Fruit fly (Drosophila melanogaster): ENCODE measurements around the gene CG4751.
A peak's percentile ranks its signal among the peaks of the same experiment; 100 is the strongest.

Gene CG4751

DNA sequence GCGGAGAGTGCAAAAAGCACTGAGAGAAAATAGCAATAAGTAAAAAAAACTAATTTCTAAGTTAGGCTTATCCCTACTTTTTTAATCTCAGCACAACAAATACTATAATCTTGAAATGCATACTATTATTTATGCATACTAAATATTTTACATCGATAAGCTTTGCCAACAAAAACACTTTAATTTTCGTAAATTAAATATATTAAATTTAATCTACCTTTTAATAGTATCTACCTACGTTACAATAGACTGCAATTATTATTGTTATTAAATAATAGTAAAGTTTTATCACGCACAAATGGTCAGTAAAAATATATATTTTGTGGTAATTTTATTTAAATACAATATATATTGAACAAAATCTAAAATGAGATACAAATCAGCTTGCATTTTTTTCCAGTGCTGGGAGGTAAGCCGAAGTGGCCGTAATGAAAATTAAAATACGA, 51.6 kb downstream of the CG4751 start (continued):
- peak; percentile 36 for TF ChIP-seq CG6276 (GFP tag; optimal IDR thresholded peaks at IDR 0.05)
- no peak for TF ChIP-seq vri (GFP tag; optimal IDR thresholded peaks at IDR 0.05)
- TF ChIP-seq svp (GFP tag) = peak; percentile 87
- TF ChIP-seq dac (GFP tag; optimal IDR thresholded peaks at IDR 0.05) = no peak
- peak; percentile 40 for TF ChIP-seq Eip93F (GFP tag; optimal IDR thresholded peaks at IDR 0.05)
- peak; percentile 81 for TF ChIP-seq acj6 (GFP tag; optimal IDR thresholded peaks at IDR 0.05)
- TF ChIP-seq Sox14 (GFP tag; optimal IDR thresholded peaks at IDR 0.05) = peak; percentile 24
- TF ChIP-seq Hr4 (GFP tag; optimal IDR thresholded peaks at IDR 0.05) = peak; percentile 19
- no peak for TF ChIP-seq fkh (GFP tag; optimal IDR thresholded peaks at IDR 0.05)
- TF ChIP-seq net (GFP tag; optimal IDR thresholded peaks at IDR 0.05) = peak; percentile 74
- peak; percentile 32 for TF ChIP-seq CG4318 (GFP tag; optimal IDR thresholded peaks at IDR 0.05)
- TF ChIP-seq CG6808 (GFP tag; optimal IDR thresholded peaks at IDR 0.05) = peak; percentile 90
- TF ChIP-seq topi (GFP tag; optimal IDR thresholded peaks at IDR 0.05) = peak; percentile 71

DNA sequence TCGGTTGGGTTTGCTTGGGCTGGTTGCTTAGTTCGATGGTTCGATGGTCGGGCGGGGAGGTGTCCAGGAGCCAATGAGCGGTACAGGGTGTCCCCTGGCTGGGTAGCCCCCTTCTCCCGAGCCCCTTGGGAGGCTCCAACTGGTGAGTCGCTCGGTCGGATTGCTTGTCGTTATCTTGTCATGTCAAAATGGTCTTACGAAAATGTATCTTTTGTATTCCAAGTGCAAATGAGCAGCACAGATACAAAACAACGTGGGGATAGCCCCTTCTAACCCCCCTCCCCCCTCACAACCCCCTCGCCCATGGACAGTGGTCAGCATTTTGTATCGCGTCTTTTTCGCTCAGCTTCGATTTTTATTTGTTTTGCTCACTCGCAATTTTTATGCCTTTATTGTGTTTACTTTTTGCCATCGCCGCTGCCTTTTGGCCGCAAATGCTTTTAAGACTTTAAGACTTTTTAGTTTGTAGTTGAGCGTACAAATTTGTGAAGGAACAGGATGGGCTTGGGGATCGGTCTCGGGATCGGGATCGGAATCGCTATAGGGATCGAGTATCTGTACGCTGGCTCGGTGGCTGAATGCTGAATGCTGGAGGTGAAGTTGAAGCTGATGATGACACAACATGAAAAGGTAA, 52.2 kb downstream of the CG4751 start:
- TF ChIP-seq cyc (GFP tag; optimal IDR thresholded peaks at IDR 0.05) (no peak), CG1621 (tag; optimal IDR thresholded peaks at IDR 0.05) (peak; percentile 5), CG4318 (GFP tag; optimal IDR thresholded peaks at IDR 0.05) (no peak), dsx (GFP tag; optimal IDR thresholded peaks at IDR 0.05; ENCODE audit: poor library complexity, severe bottlenecking) (peak; percentile 59), CG11902 (GFP tag; optimal IDR thresholded peaks at IDR 0.05) (no peak), Eip78C (GFP tag) (peak; percentile 61), CG6854 (GFP tag; optimal IDR thresholded peaks at IDR 0.05) (peak; percentile 31)

DNA sequence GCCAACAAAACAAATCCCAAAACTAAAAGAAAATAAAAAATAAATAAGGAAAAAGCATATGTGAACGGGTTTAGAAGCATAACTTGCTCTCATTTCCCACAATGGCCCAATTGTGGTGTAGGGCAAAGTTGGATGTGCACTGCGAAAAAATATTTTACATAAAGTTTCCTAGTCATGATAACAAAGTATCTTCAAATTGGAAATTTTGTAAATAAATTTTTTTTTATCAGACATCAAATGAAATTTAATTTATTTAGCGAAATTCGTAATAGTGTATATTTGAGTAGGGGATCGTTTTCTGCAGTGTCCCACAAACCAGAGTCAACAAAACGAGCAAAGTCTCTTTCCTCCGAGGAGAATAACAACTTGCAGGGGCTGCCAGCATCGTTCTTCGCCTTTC, 53.6 kb downstream of the CG4751 start:
- peak; percentile 86 for TF ChIP-seq CG10669 (GFP tag; optimal IDR thresholded peaks at IDR 0.05)
- peak; percentile 82 for TF ChIP-seq CG32006 (GFP tag; optimal IDR thresholded peaks at IDR 0.05)
- peak; percentile 74 to 83 for TF ChIP-seq salr (GFP tag; optimal IDR thresholded peaks at IDR 0.05)
- TF ChIP-seq CG3032 (tag; optimal IDR thresholded peaks at IDR 0.05) = peak; percentile 91
- TF ChIP-seq CG8632 (GFP tag; optimal IDR thresholded peaks at IDR 0.05) = peak; percentile 83
- TF ChIP-seq Met (GFP tag; optimal IDR thresholded peaks at IDR 0.05) = peak; percentile 87
- peak; percentile 83 for TF ChIP-seq Sox14 (GFP tag; optimal IDR thresholded peaks at IDR 0.05)
- TF ChIP-seq Hr39 (GFP tag; optimal IDR thresholded peaks at IDR 0.05) = peak; percentile 81
- TF ChIP-seq eg (GFP tag; IDR thresholded peaks at IDR 0.05) = peak; percentile 84
- TF ChIP-seq CG8319 (GFP tag; optimal IDR thresholded peaks at IDR 0.05) = peak; percentile 72
- peak; percentile 90 for TF ChIP-seq CG10631 (GFP tag; optimal IDR thresholded peaks at IDR 0.05)
- peak; percentile 30 for TF ChIP-seq CG6854 (GFP tag; optimal IDR thresholded peaks at IDR 0.05)
- TF ChIP-seq CG3919 (GFP tag; optimal IDR thresholded peaks at IDR 0.05) = peak; percentile 91
- TF ChIP-seq dsx (GFP tag; optimal IDR thresholded peaks at IDR 0.05; ENCODE audit: poor library complexity, severe bottlenecking) = peak; percentile 83
- peak; percentile 79 for TF ChIP-seq CG1621 (tag; optimal IDR thresholded peaks at IDR 0.05)
- peak; percentile 79 for TF ChIP-seq cyc (GFP tag; optimal IDR thresholded peaks at IDR 0.05)
- peak; percentile 72 for TF ChIP-seq Hr4 (GFP tag; optimal IDR thresholded peaks at IDR 0.05)
- peak; percentile 81 for TF ChIP-seq net (GFP tag; optimal IDR thresholded peaks at IDR 0.05)
- peak; percentile 69 for TF ChIP-seq Lpt (GFP tag; optimal IDR thresholded peaks at IDR 0.05)
- no peak for TF ChIP-seq Hr38 (GFP tag; optimal IDR thresholded peaks at IDR 0.05)
- TF ChIP-seq Blimp-1 (GFP tag; optimal IDR thresholded peaks at IDR 0.05) = peak; percentile 3
- TF ChIP-seq OdsH (GFP tag; optimal IDR thresholded peaks at IDR 0.05) = peak; percentile 87
- peak; percentile 56; the same call in 1 of the 2 replicates for TF ChIP-seq CG11294 (GFP tag; IDR thresholded peaks at IDR 0.05)
- peak; percentile 89 for TF ChIP-seq esn (GFP tag; optimal IDR thresholded peaks at IDR 0.05)
- peak; percentile 4 for TF ChIP-seq Eip93F (GFP tag; optimal IDR thresholded peaks at IDR 0.05)
- peak; percentile 87 for TF ChIP-seq fd59A (GFP tag; optimal IDR thresholded peaks at IDR 0.05)
- peak; percentile 67 for TF ChIP-seq CG9139 (GFP tag; optimal IDR thresholded peaks at IDR 0.05)
- peak; percentile 59 for TF ChIP-seq CG4318 (GFP tag; optimal IDR thresholded peaks at IDR 0.05)
- peak; percentile 87 for TF ChIP-seq acj6 (GFP tag; optimal IDR thresholded peaks at IDR 0.05)
- peak; percentile 83 for TF ChIP-seq CG34406 (GFP tag; optimal IDR thresholded peaks at IDR 0.05)
- peak; percentile 60 for TF ChIP-seq Sox15 (GFP tag; optimal IDR thresholded peaks at IDR 0.05)
- peak; percentile 54 for TF ChIP-seq CG11902 (GFP tag; optimal IDR thresholded peaks at IDR 0.05)
- TF ChIP-seq Smox (GFP tag; optimal IDR thresholded peaks at IDR 0.05) = peak; percentile 79
- peak; percentile 55 for TF ChIP-seq fd85E (GFP tag; optimal IDR thresholded peaks at IDR 0.05)
- peak; percentile 87 for TF ChIP-seq spab (GFP tag; optimal IDR thresholded peaks at IDR 0.05)
- TF ChIP-seq pdm3 (GFP tag; optimal IDR thresholded peaks at IDR 0.05) = peak; percentile 86
- peak; percentile 91 for TF ChIP-seq Ets96B (tag; optimal IDR thresholded peaks at IDR 0.05)
